Fruit fly (Drosophila melanogaster) whole organism, pupa: ENCODE measurements around the gene bab1.
A peak's percentile ranks its signal among the peaks of the same experiment; 100 is the strongest.

Experiments used
- CG10348 ChIP-seq: fragments of 200-800 bp; sonication (Bioruptor generic); IDR thresholded peaks from 2 replicates; pipeline ENCODE4 v1.3.6; 2022; ENCODE audit warnings: missing biosample characterization, missing genetic modification characterization
- CG12605 ChIP-seq: fragments of 200-800 bp; sonication (Bioruptor generic); IDR thresholded peaks from 2 replicates; pipeline ENCODE4 v1.3.6; 2022; ENCODE audit warnings: missing biosample characterization, missing genetic modification characterization
- CG14655 ChIP-seq: fragments of 200-800 bp; sonication (Bioruptor generic); optimal IDR thresholded peaks from 3 replicates; lab custom pipeline; 2017; ENCODE audit warnings: mild to moderate bottlenecking, missing biosample characterization, missing genetic modification reagents, missing genetic modification characterization
- CG15710 ChIP-seq: fragments of 200-800 bp; sonication (Bioruptor generic); optimal IDR thresholded peaks from 2 replicates; lab custom pipeline; 2018; ENCODE audit warnings: missing biosample characterization, mild to moderate bottlenecking, missing genetic modification characterization, moderate library complexity
- CG17806 ChIP-seq: fragments of 200-800 bp; sonication (Bioruptor generic); optimal IDR thresholded peaks from 2 replicates; lab custom pipeline; 2018; ENCODE audit warnings: missing biosample characterization, mild to moderate bottlenecking, missing genetic modification characterization, moderate library complexity
- CG32121 ChIP-seq: fragments of 200-800 bp; sonication (Bioruptor generic); IDR thresholded peaks from 2 replicates; pipeline ENCODE4 v1.3.6; 2022; ENCODE audit warnings: missing biosample characterization, missing genetic modification characterization
- CG8159 ChIP-seq: fragments of 200-800 bp; sonication (Bioruptor generic); optimal IDR thresholded peaks from 3 replicates; lab custom pipeline; 2018; ENCODE audit warnings: missing biosample characterization, mild to moderate bottlenecking, missing genetic modification characterization, moderate library complexity
- EcR ChIP-seq: fragments of 200-800 bp; sonication (Bioruptor generic); optimal IDR thresholded peaks from 3 replicates; lab custom pipeline; 2019; ENCODE audit warnings: missing biosample characterization, missing genetic modification characterization, mild to moderate bottlenecking, moderate library complexity, missing genetic modification reagents
- Pif1A ChIP-seq: fragments of 200-800 bp; sonication (Bioruptor generic); optimal IDR thresholded peaks from 3 replicates; lab custom pipeline; 2016; ENCODE audit warnings: missing biosample characterization, missing genetic modification characterization
- Pif1B ChIP-seq: fragments of 200-800 bp; sonication (Bioruptor generic); optimal IDR thresholded peaks from 3 replicates; lab custom pipeline; 2016; ENCODE audit warnings: missing biosample characterization, missing genetic modification characterization

- peak; percentile 7 for TF ChIP-seq CG15710
- TF ChIP-seq CG14655 (GFP tag; lab: Kevin White, UChicago), result no peak
- no peak for TF ChIP-seq CG17806 (tag; lab: Kevin White, UChicago)
- no peak for TF ChIP-seq Pif1A (GFP tag; lab: Kevin White, UChicago)
- peak; percentile 31; the same call in 1 of the 2 replicates for TF ChIP-seq CG10348 (GFP tag; lab: Robert Waterston, UW)
- TF ChIP-seq CG8159 (tag; lab: Kevin White, UChicago), result peak; percentile 20
- TF ChIP-seq CG32121 (GFP tag; lab: Robert Waterston, UW), result peak; percentile 53; the same call in 1 of the 2 replicates
- no peak for TF ChIP-seq EcR
- no peak for TF ChIP-seq Pif1B (GFP tag; lab: Kevin White, UChicago)
- peak; percentile 58 for TF ChIP-seq CG12605 (GFP tag; lab: Robert Waterston, UW)
Observed at dm6 chr3L:1029610-1030284, 71.1 kb downstream of the bab1 start.
